ENCODE assay signal across 5 fruit fly cellular contexts in the genomic region with DNA sequence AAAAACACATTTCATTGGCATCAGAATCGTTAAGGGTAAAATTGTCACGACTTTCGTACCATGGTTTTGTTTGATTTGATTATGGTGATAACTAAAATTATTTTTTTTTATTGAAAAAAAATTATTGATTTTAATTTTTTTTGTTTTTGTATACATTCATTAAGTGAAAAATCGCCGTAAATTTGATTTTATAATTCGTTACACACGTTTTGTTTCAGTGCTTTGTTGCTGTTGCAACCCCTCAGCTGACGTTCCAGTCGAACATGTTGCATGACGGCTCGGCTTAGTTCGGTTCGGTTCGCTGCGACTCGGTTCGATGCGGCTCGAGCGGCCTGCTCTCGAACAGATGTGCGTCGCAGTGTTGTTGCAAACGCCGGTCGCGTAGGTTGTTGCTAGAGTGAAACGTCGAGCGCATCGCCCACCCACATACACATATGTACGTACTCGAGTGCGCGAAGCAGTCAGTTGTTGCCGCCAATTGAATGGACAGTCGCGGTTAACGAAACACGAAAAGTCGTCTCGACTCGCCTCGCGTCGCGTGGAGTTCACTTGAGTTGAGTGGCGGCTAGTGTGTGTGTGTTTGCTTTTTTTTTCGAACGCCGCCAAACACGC.
TF ChIP-seq lines count a peak whose summit lies in the region.

kek5 (plus strand) TSS at position 352 of the 612 bp plus-strand sequence.

- TF ChIP-seq CTCF in whole organism, embryonic (GFP tag; optimal IDR thresholded peaks at IDR 0.05; lab: Kevin White, UChicago): no peak

TF ChIP-seq in whole organism, adult, 20 proteins besides CTCF, POLR2A, EP300 and RAD21:
- no peak for TF ChIP-seq Hr96 (GFP tag; optimal IDR thresholded peaks at IDR 0.05; lab: Kevin White, UChicago)
- peak; percentile 22 for TF ChIP-seq cic (GFP tag; optimal IDR thresholded peaks at IDR 0.05; lab: Kevin White, UChicago)
- TF ChIP-seq Mnt (GFP tag; optimal IDR thresholded peaks at IDR 0.05; lab: Kevin White, UChicago): peak; percentile 52
TF ChIP-seq in whole organism, adult: peak in this region for 2.

TF ChIP-seq in whole organism, embryonic, 481 proteins besides CTCF, POLR2A, EP300 and RAD21 (continues in another document):
- TF ChIP-seq CG3838 (GFP tag; optimal IDR thresholded peaks at IDR 0.05; lab: Kevin White, UChicago) (no peak), Six4 (GFP tag; optimal IDR thresholded peaks at IDR 0.05; lab: Kevin White, UChicago) (peak; percentile 31), zfh2 (GFP tag; optimal IDR thresholded peaks at IDR 0.05; lab: Kevin White, UChicago) (no peak), CG2199 (GFP tag; IDR thresholded peaks at IDR 0.05; lab: Robert Waterston, UW) (peak; percentile 85; the same call in 1 of the 3 replicates), nau (GFP tag; optimal IDR thresholded peaks at IDR 0.05; lab: Kevin White, UChicago) (peak; percentile 21), Antp (GFP tag; optimal IDR thresholded peaks at IDR 0.05; lab: Kevin White, UChicago) (no peak), CG32532 (GFP tag; IDR thresholded peaks at IDR 0.05; lab: Robert Waterston, UW) (peak; percentile 51; the same call in 1 of the 2 replicates), CG12155 (GFP tag; optimal IDR thresholded peaks at IDR 0.05; lab: Kevin White, UChicago) (peak; percentile 4), Ada2b (GFP tag; IDR thresholded peaks at IDR 0.05; lab: Robert Waterston, UW) (no peak), sens-2 (GFP tag; IDR thresholded peaks at IDR 0.05; lab: Robert Waterston, UW) (no peak), Mes4 (GFP tag; optimal IDR thresholded peaks at IDR 0.05; lab: Kevin White, UChicago) (no peak), caup (GFP tag; optimal IDR thresholded peaks at IDR 0.05; lab: Kevin White, UChicago; ENCODE audit: severe bottlenecking) (peak; percentile 3), CG13775 (GFP tag; optimal IDR thresholded peaks at IDR 0.05; lab: Kevin White, UChicago) (peak; percentile 19), cwo (GFP tag; optimal IDR thresholded peaks at IDR 0.05; lab: Kevin White, UChicago) (peak; percentile 42), zfh1 (GFP tag; IDR thresholded peaks at IDR 0.05; lab: Robert Waterston, UW) (peak; percentile 65; the same call in 2 of the 3 replicates), MTF-1 (GFP tag; optimal IDR thresholded peaks at IDR 0.05; lab: Kevin White, UChicago; ENCODE audit: borderline replicate concordance) (no peak), CG17186 (GFP tag; optimal IDR thresholded peaks at IDR 0.05; lab: Kevin White, UChicago) (no peak), CG8924 (tag; optimal IDR thresholded peaks at IDR 0.05; lab: Kevin White, UChicago) (peak; percentile 1), vfl (GFP tag; optimal IDR thresholded peaks at IDR 0.05; lab: Kevin White, UChicago) (no peak)

TF ChIP-seq in whole organism, prepupa, 60 proteins besides CTCF, POLR2A, EP300 and RAD21 (continues in another document):
- TF ChIP-seq CG6276 (GFP tag; optimal IDR thresholded peaks at IDR 0.05; lab: Kevin White, UChicago) (peak; percentile 44), vri (GFP tag; optimal IDR thresholded peaks at IDR 0.05; lab: Kevin White, UChicago) (no peak), fd85E (GFP tag; optimal IDR thresholded peaks at IDR 0.05; lab: Kevin White, UChicago) (no peak), Lpt (GFP tag; optimal IDR thresholded peaks at IDR 0.05; lab: Kevin White, UChicago) (no peak), CG4318 (GFP tag; optimal IDR thresholded peaks at IDR 0.05; lab: Kevin White, UChicago) (peak; percentile 14), CG8632 (GFP tag; optimal IDR thresholded peaks at IDR 0.05; lab: Kevin White, UChicago) (peak; percentile 35), cyc (GFP tag; optimal IDR thresholded peaks at IDR 0.05; lab: Kevin White, UChicago) (peak; percentile 1), acj6 (GFP tag; optimal IDR thresholded peaks at IDR 0.05; lab: Kevin White, UChicago) (peak; percentile 38), CG11902 (GFP tag; optimal IDR thresholded peaks at IDR 0.05; lab: Kevin White, UChicago) (no peak), CG8319 (GFP tag; optimal IDR thresholded peaks at IDR 0.05; lab: Kevin White, UChicago) (no peak), salr (GFP tag; optimal IDR thresholded peaks at IDR 0.05; lab: Kevin White, UChicago) (no peak), net (GFP tag; optimal IDR thresholded peaks at IDR 0.05; lab: Kevin White, UChicago) (peak; percentile 19), CG16779 (tag; optimal IDR thresholded peaks at IDR 0.05; lab: Kevin White, UChicago) (no peak), topi (GFP tag; optimal IDR thresholded peaks at IDR 0.05; lab: Kevin White, UChicago) (peak; percentile 48), fkh (GFP tag; optimal IDR thresholded peaks at IDR 0.05; lab: Kevin White, UChicago) (peak; percentile 50), CG6163 (GFP tag; IDR thresholded peaks at IDR 0.05; lab: Robert Waterston, UW) (no peak; the same call in 2 of the 3 replicates), Hr39 (GFP tag; optimal IDR thresholded peaks at IDR 0.05; lab: Kevin White, UChicago) (no peak), CG7368 (GFP tag; optimal IDR thresholded peaks at IDR 0.05; lab: Kevin White, UChicago) (no peak), esn (GFP tag; optimal IDR thresholded peaks at IDR 0.05; lab: Kevin White, UChicago) (peak; percentile 35), Eip93F (GFP tag; optimal IDR thresholded peaks at IDR 0.05; lab: Kevin White, UChicago) (no peak), dac (GFP tag; optimal IDR thresholded peaks at IDR 0.05; lab: Kevin White, UChicago) (no peak)

TF ChIP-seq in whole organism, pupa, 21 proteins besides CTCF, POLR2A, EP300 and RAD21:
- TF ChIP-seq CG12605 (GFP tag; IDR thresholded peaks at IDR 0.05; lab: Robert Waterston, UW) (peak; percentile 48), CG32121 (GFP tag; IDR thresholded peaks at IDR 0.05; lab: Robert Waterston, UW) (peak; percentile 58; the same call in 1 of the 2 replicates), CG8301 (tag; optimal IDR thresholded peaks at IDR 0.05; lab: Kevin White, UChicago) (peak; percentile 36), CG10348 (GFP tag; IDR thresholded peaks at IDR 0.05; lab: Robert Waterston, UW) (no peak), CG9948 (tag; optimal IDR thresholded peaks at IDR 0.05; lab: Kevin White, UChicago) (peak; percentile 32), CG15710 (tag; optimal IDR thresholded peaks at IDR 0.05; lab: Kevin White, UChicago) (peak; percentile 21), D1 (tag; optimal IDR thresholded peaks at IDR 0.05; lab: Kevin White, UChicago) (peak; percentile 47), CG14655 (GFP tag; optimal IDR thresholded peaks at IDR 0.05; lab: Kevin White, UChicago) (peak; percentile 51), CG17806 (tag; optimal IDR thresholded peaks at IDR 0.05; lab: Kevin White, UChicago) (peak; percentile 47), Pif1B (GFP tag; optimal IDR thresholded peaks at IDR 0.05; lab: Kevin White, UChicago) (no peak), Ets98B (GFP tag; IDR thresholded peaks at IDR 0.05; lab: Robert Waterston, UW) (peak; percentile 64), Snoo (tag; optimal IDR thresholded peaks at IDR 0.05; lab: Kevin White, UChicago) (no peak), CG8159 (tag; optimal IDR thresholded peaks at IDR 0.05; lab: Kevin White, UChicago) (peak; percentile 25), CG34367 (tag; optimal IDR thresholded peaks at IDR 0.05; lab: Kevin White, UChicago) (no peak), CG4496 (GFP tag; IDR thresholded peaks at IDR 0.05; lab: Robert Waterston, UW) (no peak), Pif1A (GFP tag; optimal IDR thresholded peaks at IDR 0.05; lab: Kevin White, UChicago) (no peak), CG13204 (GFP tag; optimal IDR thresholded peaks at IDR 0.05; lab: Kevin White, UChicago) (peak; percentile 69), EcR (GFP tag; optimal IDR thresholded peaks at IDR 0.05; lab: Kevin White, UChicago) (no peak)

TF ChIP-seq in whole organism, wandering third instar larva, 38 proteins besides CTCF, POLR2A, EP300 and RAD21 (continues in another document):
- TF ChIP-seq usp (GFP tag; optimal IDR thresholded peaks at IDR 0.05; lab: Kevin White, UChicago): no peak
- TF ChIP-seq foxo (GFP tag; optimal IDR thresholded peaks at IDR 0.05; lab: Kevin White, UChicago): peak in 1 of 2 experiments; percentile 10
- TF ChIP-seq Hnf4 (GFP tag; optimal IDR thresholded peaks at IDR 0.05; lab: Kevin White, UChicago): peak; percentile 32
- no peak for TF ChIP-seq br (GFP tag; optimal IDR thresholded peaks at IDR 0.05; lab: Kevin White, UChicago)
- TF ChIP-seq Rel (GFP tag; optimal IDR thresholded peaks at IDR 0.05; lab: Kevin White, UChicago): no peak
- no peak for TF ChIP-seq Rel (tag; optimal IDR thresholded peaks at IDR 0.05; lab: Kevin White, UChicago)
- no peak for TF ChIP-seq Dif (GFP tag; optimal IDR thresholded peaks at IDR 0.05; lab: Kevin White, UChicago; ENCODE audit: partially characterized antibody)
- TF ChIP-seq psq (GFP tag; optimal IDR thresholded peaks at IDR 0.05; lab: Kevin White, UChicago): peak; percentile 60
- peak; percentile 30 for TF ChIP-seq fru (GFP tag; optimal IDR thresholded peaks at IDR 0.05; lab: Kevin White, UChicago)
- no peak for TF ChIP-seq woc (GFP tag; optimal IDR thresholded peaks at IDR 0.05; lab: Kevin White, UChicago)
- peak; percentile 30 for TF ChIP-seq tai (GFP tag; optimal IDR thresholded peaks at IDR 0.05; lab: Kevin White, UChicago)
- TF ChIP-seq h (GFP tag; optimal IDR thresholded peaks at IDR 0.05; lab: Kevin White, UChicago): no peak
- TF ChIP-seq HLH106 (tag; optimal IDR thresholded peaks at IDR 0.05; lab: Kevin White, UChicago): no peak
- no peak for TF ChIP-seq Hr78 (GFP tag; optimal IDR thresholded peaks at IDR 0.05; lab: Kevin White, UChicago)
- TF ChIP-seq sage (GFP tag; optimal IDR thresholded peaks at IDR 0.05; lab: Kevin White, UChicago): peak; percentile 48
- TF ChIP-seq Abd-B (GFP tag; optimal IDR thresholded peaks at IDR 0.05; lab: Kevin White, UChicago): no peak
- TF ChIP-seq CrebA (GFP tag; optimal IDR thresholded peaks at IDR 0.05; lab: Kevin White, UChicago; ENCODE audit: borderline replicate concordance): peak; percentile 53
- no peak for TF ChIP-seq sv (GFP tag; optimal IDR thresholded peaks at IDR 0.05; lab: Kevin White, UChicago)
- no peak for TF ChIP-seq Dfd (GFP tag; optimal IDR thresholded peaks at IDR 0.05; lab: Kevin White, UChicago)
- no peak for TF ChIP-seq CG32264 (GFP tag; optimal IDR thresholded peaks at IDR 0.05; lab: Kevin White, UChicago)
- TF ChIP-seq GATAd (GFP tag; optimal IDR thresholded peaks at IDR 0.05; lab: Kevin White, UChicago): no peak
- no peak for TF ChIP-seq dsf (GFP tag; optimal IDR thresholded peaks at IDR 0.05; lab: Kevin White, UChicago; ENCODE audit: borderline replicate concordance)
- TF ChIP-seq CG9705 (GFP tag; optimal IDR thresholded peaks at IDR 0.05; lab: Kevin White, UChicago): no peak
- no peak for TF ChIP-seq Mio (GFP tag; optimal IDR thresholded peaks at IDR 0.05; lab: Kevin White, UChicago)
- no peak for TF ChIP-seq dmrt93B (GFP tag; optimal IDR thresholded peaks at IDR 0.05; lab: Kevin White, UChicago)
- no peak for TF ChIP-seq pan (optimal IDR thresholded peaks at IDR 0.05; lab: Kevin White, UChicago)
- TF ChIP-seq OdsH (GFP tag; optimal IDR thresholded peaks at IDR 0.05; lab: Kevin White, UChicago): peak; percentile 21
- TF ChIP-seq Sp1 (GFP tag; optimal IDR thresholded peaks at IDR 0.05; lab: Kevin White, UChicago): no peak
- peak; percentile 20 for TF ChIP-seq ey (GFP tag; optimal IDR thresholded peaks at IDR 0.05; lab: Kevin White, UChicago)
